Fruit fly (Drosophila melanogaster) whole organism, embryonic: ENCODE results near the gene CG14357.

Experiments
- Blimp-1 ChIP-seq: fragments of 200-800 bp; sonication (Bioruptor generic); optimal IDR thresholded peaks from 3 replicates; lab custom pipeline; 2018; ENCODE audit warnings: missing biosample characterization, missing genetic modification characterization, mild to moderate bottlenecking, moderate library complexity, missing genetic modification reagents
- CG11093 ChIP-seq: fragments of 200-800 bp; sonication (Bioruptor generic); IDR thresholded peaks from 3 replicates; pipeline ENCODE4 v1.3.6; 2022; ENCODE audit warnings: missing biosample characterization, missing genetic modification characterization
- CG15479 ChIP-seq: fragments of 200-800 bp; sonication (Bioruptor generic); optimal IDR thresholded peaks from 3 replicates; lab custom pipeline; 2019; ENCODE audit warnings: missing biosample characterization, mild to moderate bottlenecking, missing genetic modification characterization, moderate library complexity
- Hsf ChIP-seq: fragments of 200-800 bp; sonication (Bioruptor generic); optimal IDR thresholded peaks from 3 replicates; lab custom pipeline; 2016; ENCODE audit warnings: missing biosample characterization, missing genetic modification characterization
- Max ChIP-seq: fragments of 200-800 bp; sonication (Bioruptor generic); optimal IDR thresholded peaks from 2 replicates; lab custom pipeline; 2016; ENCODE audit warnings: missing biosample characterization, mild to moderate bottlenecking, missing genetic modification characterization
- Nf-YB ChIP-seq: fragments of 200-800 bp; sonication (Bioruptor generic); optimal IDR thresholded peaks from 3 replicates; lab custom pipeline; 2019; ENCODE audit warnings: missing biosample characterization, mild to moderate bottlenecking, missing genetic modification characterization, moderate library complexity
- gcm2 ChIP-seq: fragments of 200-800 bp; sonication (Bioruptor generic); optimal IDR thresholded peaks from 2 replicates; lab custom pipeline; 2016; ENCODE audit warnings: missing biosample characterization, missing genetic modification characterization
- insv ChIP-seq, 2 experiments: fragments of 200-800 bp; sonication (Bioruptor generic); optimal IDR thresholded peaks; 3 replicates each; lab custom pipeline; 2016 to 2018; ENCODE audit warnings: missing biosample characterization in 2 of 2, missing genetic modification characterization in 2 of 2
- kay ChIP-seq: fragments of 200-800 bp; sonication (Bioruptor generic); optimal IDR thresholded peaks from 2 replicates; lab custom pipeline; 2016; ENCODE audit warnings: missing biosample characterization, missing genetic modification characterization
- peb ChIP-seq: fragments of 200-800 bp; sonication (Bioruptor generic); IDR thresholded peaks from 2 replicates; pipeline ENCODE4 v1.3.6; 2022; ENCODE audit warnings: missing biosample characterization, missing genetic modification characterization
- psq ChIP-seq: fragments of 200-800 bp; sonication (Bioruptor generic); optimal IDR thresholded peaks from 2 replicates; lab custom pipeline; 2017; ENCODE audit warnings: missing biosample characterization, missing genetic modification characterization

DNA sequence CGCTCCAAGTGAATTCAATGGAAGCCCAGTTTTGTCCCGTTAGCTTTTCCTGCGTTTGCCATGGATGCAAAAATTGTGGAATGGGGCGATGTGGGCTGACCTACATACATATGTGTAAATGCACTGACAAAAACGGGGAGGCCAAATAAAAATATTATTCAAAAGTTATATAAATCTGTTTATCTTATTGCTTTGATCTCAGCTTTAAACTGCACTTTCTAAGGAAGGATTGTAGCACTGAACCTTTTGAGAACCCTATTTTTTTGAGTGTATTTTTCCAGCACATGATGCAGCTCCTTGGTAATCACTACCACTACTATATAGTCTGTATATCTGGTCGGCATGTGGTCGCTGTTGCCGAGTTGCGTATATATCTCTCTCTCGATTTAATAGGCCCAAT lies 34.9 kb downstream of the CG14357 start:
- TF ChIP-seq peb (no peak; the same call in 1 of the 2 replicates), psq (no peak), Nf-YB (no peak), insv (GFP tag; optimal IDR thresholded peaks at IDR 0.05; lab: Kevin White, UChicago) (no peak), Hsf (GFP tag; lab: Kevin White, UChicago) (no peak), Max (GFP tag; lab: Kevin White, UChicago) (no peak), gcm2 (GFP tag; lab: Kevin White, UChicago) (no peak), kay (GFP tag; lab: Kevin White, UChicago) (no peak), Blimp-1 (GFP tag; lab: Kevin White, UChicago) (peak; percentile 50), CG11093 (GFP tag; lab: Robert Waterston, UW) (0 out of 3 replicates have a peak, but pooled peaks have one; percentile 30), CG15479 (GFP tag; lab: Kevin White, UChicago) (no peak)
